Fruit fly (Drosophila melanogaster) whole organism, embryonic: ENCODE measurements around the gene RpL13.
A peak's percentile ranks its signal among the peaks of the same experiment; 100 is the strongest.

Source experiments
- Ada2b ChIP-seq: fragments of 200-800 bp; sonication (Bioruptor generic); IDR thresholded peaks from 2 replicates; pipeline ENCODE4 v1.3.6; 2022; ENCODE audit warnings: missing biosample characterization, missing genetic modification characterization
- Adf1 ChIP-seq: fragments of 200-800 bp; sonication (Bioruptor generic); IDR thresholded peaks from 2 replicates; pipeline ENCODE4 v1.3.6; 2022; ENCODE audit warnings: missing biosample characterization, missing genetic modification characterization
- Bdp1 ChIP-seq: fragments of 200-800 bp; sonication (Bioruptor generic); optimal IDR thresholded peaks from 3 replicates; lab custom pipeline; 2016; ENCODE audit warnings: missing biosample characterization, missing genetic modification characterization
- C15 ChIP-seq: fragments of 200-800 bp; sonication (Bioruptor generic); IDR thresholded peaks from 3 replicates; pipeline ENCODE4 v1.3.6; 2022; ENCODE audit warnings: missing biosample characterization, missing genetic modification characterization
- CG10267 ChIP-seq: fragments of 200-800 bp; sonication (Bioruptor generic); optimal IDR thresholded peaks from 2 replicates; lab custom pipeline; 2018; ENCODE audit warnings: missing biosample characterization, mild to moderate bottlenecking, missing genetic modification characterization, moderate library complexity
- CG10979 ChIP-seq: fragments of 200-800 bp; sonication (Bioruptor generic); optimal IDR thresholded peaks from 2 replicates; lab custom pipeline; 2018; ENCODE audit warnings: missing biosample characterization, mild to moderate bottlenecking, missing genetic modification characterization, moderate library complexity
- CG12236 ChIP-seq: fragments of 200-800 bp; sonication (Bioruptor generic); optimal IDR thresholded peaks from 2 replicates; lab custom pipeline; 2016; ENCODE audit warnings: missing biosample characterization, missing genetic modification characterization
- CG13287 ChIP-seq: fragments of 200-800 bp; sonication (Bioruptor generic); IDR thresholded peaks from 2 replicates; pipeline ENCODE4 v1.3.6; 2022; ENCODE audit warnings: missing biosample characterization, missing genetic modification characterization; ENCODE audit not compliant: partially characterized antibody
- CG14014 ChIP-seq: fragments of 200-800 bp; sonication (Bioruptor generic); IDR thresholded peaks from 2 replicates; pipeline ENCODE4 v1.3.6; 2022; ENCODE audit warnings: missing biosample characterization, missing genetic modification characterization
- CG14710 ChIP-seq: fragments of 200-800 bp; sonication (Bioruptor generic); optimal IDR thresholded peaks from 3 replicates; lab custom pipeline; 2019; ENCODE audit warnings: missing biosample characterization, mild to moderate bottlenecking, missing genetic modification characterization, moderate library complexity
- CG15011 ChIP-seq: fragments of 200-800 bp; sonication (Bioruptor generic); optimal IDR thresholded peaks from 3 replicates; lab custom pipeline; 2018; ENCODE audit warnings: missing biosample characterization, mild to moderate bottlenecking, missing genetic modification characterization
- CG1602 ChIP-seq: fragments of 200-800 bp; sonication (Bioruptor generic); optimal IDR thresholded peaks from 3 replicates; lab custom pipeline; 2016; ENCODE audit warnings: missing biosample characterization, missing genetic modification characterization
- CG17186 ChIP-seq: fragments of 200-800 bp; sonication (Bioruptor generic); optimal IDR thresholded peaks from 3 replicates; lab custom pipeline; 2017; ENCODE audit warnings: missing biosample characterization, missing genetic modification reagents, missing genetic modification characterization
- CG30431 ChIP-seq: fragments of 200-800 bp; sonication (Bioruptor generic); optimal IDR thresholded peaks from 2 replicates; lab custom pipeline; 2017; ENCODE audit warnings: missing biosample characterization, missing genetic modification characterization
- CG33213 ChIP-seq: fragments of 200-800 bp; sonication (Bioruptor generic); optimal IDR thresholded peaks from 3 replicates; lab custom pipeline; 2016; ENCODE audit warnings: missing biosample characterization, missing genetic modification characterization
- CG42726 ChIP-seq: fragments of 200-800 bp; sonication (Bioruptor generic); IDR thresholded peaks from 2 replicates; pipeline ENCODE4 v1.3.6; 2022; ENCODE audit warnings: missing biosample characterization, missing genetic modification characterization; ENCODE audit not compliant: partially characterized antibody
- CG4854 ChIP-seq: fragments of 200-800 bp; sonication (Bioruptor generic); optimal IDR thresholded peaks from 2 replicates; lab custom pipeline; 2016; ENCODE audit warnings: missing biosample characterization, missing genetic modification characterization, inconsistent platforms
- CG7839 ChIP-seq: fragments of 200-800 bp; sonication (Bioruptor generic); optimal IDR thresholded peaks from 3 replicates; lab custom pipeline; 2018; ENCODE audit warnings: missing biosample characterization, mild to moderate bottlenecking, missing genetic modification characterization, moderate library complexity
- CG9727 ChIP-seq: fragments of 200-800 bp; sonication (Bioruptor generic); optimal IDR thresholded peaks from 3 replicates; lab custom pipeline; 2017; ENCODE audit warnings: missing biosample characterization, mild to moderate bottlenecking, missing genetic modification characterization
- CTCF ChIP-seq: fragments of 200-800 bp; sonication (Bioruptor generic); optimal IDR thresholded peaks from 2 replicates; lab custom pipeline; 2017; ENCODE audit warnings: missing biosample characterization, mild to moderate bottlenecking, missing genetic modification characterization, moderate library complexity
- CkIIα-i1 ChIP-seq: fragments of 200-800 bp; sonication (Bioruptor generic); IDR thresholded peaks from 2 replicates; pipeline ENCODE4 v1.3.6; 2022; ENCODE audit warnings: missing biosample characterization, missing genetic modification characterization
- CrebB ChIP-seq: fragments of 200-800 bp; sonication (Bioruptor generic); optimal IDR thresholded peaks from 3 replicates; lab custom pipeline; 2018; ENCODE audit warnings: missing biosample characterization, mild to moderate bottlenecking, missing genetic modification characterization
- D19B ChIP-seq: fragments of 200-800 bp; sonication (Bioruptor generic); optimal IDR thresholded peaks from 2 replicates; lab custom pipeline; 2017; ENCODE audit warnings: missing biosample characterization, mild to moderate bottlenecking, missing genetic modification characterization
- Dek ChIP-seq: fragments of 200-800 bp; sonication (Bioruptor generic); optimal IDR thresholded peaks from 3 replicates; lab custom pipeline; 2019; ENCODE audit warnings: missing biosample characterization, mild to moderate bottlenecking, missing genetic modification characterization, moderate library complexity
- Dll ChIP-seq: fragments of 200-800 bp; sonication (Bioruptor generic); IDR thresholded peaks from 4 replicates; pipeline ENCODE4 v1.3.6; 2022; ENCODE audit warnings: missing biosample characterization, missing genetic modification characterization; ENCODE audit not compliant: partially characterized antibody
- Ets65A ChIP-seq: fragments of 200-800 bp; sonication (Bioruptor generic); peaks from one replicate; lab custom pipeline; 2016; ENCODE audit warnings: missing biosample characterization, missing genetic modification characterization
- HLHmδ ChIP-seq: fragments of 200-800 bp; sonication (Bioruptor generic); optimal IDR thresholded peaks from 2 replicates; lab custom pipeline; 2018; ENCODE audit warnings: missing biosample characterization, mild to moderate bottlenecking, missing genetic modification characterization, moderate library complexity
- Hmx ChIP-seq: fragments of 200-800 bp; sonication (Bioruptor generic); optimal IDR thresholded peaks from 2 replicates; lab custom pipeline; 2016; ENCODE audit warnings: missing biosample characterization, missing genetic modification characterization
- Lim3 ChIP-seq: fragments of 200-800 bp; sonication (Bioruptor generic); IDR thresholded peaks from 2 replicates; pipeline ENCODE4 v1.3.6; 2022; ENCODE audit warnings: missing biosample characterization, missing genetic modification characterization
- MBD-R2 ChIP-seq: fragments of 200-800 bp; sonication (Bioruptor generic); IDR thresholded peaks from 2 replicates; pipeline ENCODE4 v1.3.6; 2022; ENCODE audit warnings: missing biosample characterization, missing genetic modification characterization
- Med ChIP-seq: fragments of 200-800 bp; sonication (Bioruptor generic); peaks from one replicate; lab custom pipeline; 2016; ENCODE audit warnings: missing biosample characterization, missing genetic modification characterization, mild to moderate bottlenecking, inconsistent platforms, moderate library complexity
- NK7.1 ChIP-seq: fragments of 200-800 bp; sonication (Bioruptor generic); optimal IDR thresholded peaks from 3 replicates; lab custom pipeline; 2016; ENCODE audit warnings: missing biosample characterization, missing genetic modification characterization
- Optix ChIP-seq: fragments of 200-800 bp; sonication (Bioruptor generic); IDR thresholded peaks from 3 replicates; pipeline ENCODE4 v1.3.6; 2022; ENCODE audit warnings: missing biosample characterization, missing genetic modification characterization
- Rfx ChIP-seq: fragments of 200-800 bp; sonication (Bioruptor generic); IDR thresholded peaks from 2 replicates; pipeline ENCODE4 v1.3.6; 2022; ENCODE audit warnings: missing biosample characterization, missing genetic modification characterization
- Sox102F ChIP-seq: fragments of 200-800 bp; sonication (Bioruptor generic); optimal IDR thresholded peaks from 2 replicates; lab custom pipeline; 2018; ENCODE audit warnings: missing biosample characterization, mild to moderate bottlenecking, missing genetic modification characterization, moderate library complexity
- dysf ChIP-seq: fragments of 200-800 bp; sonication (Bioruptor generic); IDR thresholded peaks from 3 replicates; pipeline ENCODE4 v1.3.6; 2022; ENCODE audit warnings: missing biosample characterization, missing genetic modification characterization
- ems ChIP-seq: fragments of 200-800 bp; sonication (Bioruptor generic); optimal IDR thresholded peaks from 3 replicates; lab custom pipeline; 2016; ENCODE audit warnings: missing biosample characterization, missing genetic modification characterization
- eyg ChIP-seq: fragments of 200-800 bp; sonication (Bioruptor generic); optimal IDR thresholded peaks from 3 replicates; lab custom pipeline; 2016; ENCODE audit warnings: missing biosample characterization, missing genetic modification characterization
- ham ChIP-seq: fragments of 200-800 bp; sonication (Bioruptor generic); IDR thresholded peaks from 2 replicates; pipeline ENCODE4 v1.3.6; 2022; ENCODE audit warnings: missing biosample characterization, missing genetic modification characterization
- ind ChIP-seq: fragments of 200-800 bp; sonication (Bioruptor generic); optimal IDR thresholded peaks from 3 replicates; lab custom pipeline; 2016; ENCODE audit warnings: missing biosample characterization, missing genetic modification characterization
- insv ChIP-seq, 2 experiments: fragments of 200-800 bp; sonication (Bioruptor generic); optimal IDR thresholded peaks; 3 replicates each; lab custom pipeline; 2016 to 2018; ENCODE audit warnings: missing biosample characterization in 2 of 2, missing genetic modification characterization in 2 of 2
- kni ChIP-seq: fragments of 200-800 bp; sonication (Bioruptor generic); optimal IDR thresholded peaks from 3 replicates; lab custom pipeline; 2017; ENCODE audit warnings: mild to moderate bottlenecking, missing biosample characterization, missing genetic modification reagents, missing genetic modification characterization
- knrl ChIP-seq: fragments of 200-800 bp; sonication (Bioruptor generic); IDR thresholded peaks from 3 replicates; pipeline ENCODE4 v1.3.6; 2022; ENCODE audit warnings: missing biosample characterization, missing genetic modification characterization; ENCODE audit not compliant: partially characterized antibody
- lilli ChIP-seq: fragments of 200-800 bp; sonication (Bioruptor generic); optimal IDR thresholded peaks from 3 replicates; lab custom pipeline; 2016; ENCODE audit warnings: missing biosample characterization, missing genetic modification characterization
- mirr ChIP-seq: fragments of 200-800 bp; sonication (Bioruptor generic); optimal IDR thresholded peaks from 3 replicates; lab custom pipeline; 2018; ENCODE audit warnings: missing biosample characterization, mild to moderate bottlenecking, missing genetic modification characterization
- nerfin-2 ChIP-seq: fragments of 200-800 bp; sonication (Bioruptor generic); IDR thresholded peaks from 2 replicates; pipeline ENCODE4 v1.3.6; 2022; ENCODE audit warnings: missing biosample characterization, missing genetic modification characterization; ENCODE audit not compliant: partially characterized antibody
- nmo ChIP-seq: fragments of 200-800 bp; sonication (Bioruptor generic); optimal IDR thresholded peaks from 2 replicates; lab custom pipeline; 2018; ENCODE audit warnings: missing biosample characterization, mild to moderate bottlenecking, missing genetic modification characterization, moderate library complexity
- ro ChIP-seq: fragments of 200-800 bp; sonication (Bioruptor generic); IDR thresholded peaks from 2 replicates; pipeline ENCODE4 v1.3.6; 2022; ENCODE audit warnings: missing biosample characterization, missing genetic modification characterization
- scrt ChIP-seq: fragments of 200-800 bp; sonication (Bioruptor generic); optimal IDR thresholded peaks from 2 replicates; lab custom pipeline; 2018; ENCODE audit warnings: missing biosample characterization, mild to moderate bottlenecking, missing genetic modification characterization, moderate library complexity
- slbo ChIP-seq: fragments of 200-800 bp; sonication (Bioruptor generic); IDR thresholded peaks from 2 replicates; pipeline ENCODE4 v1.3.6; 2022; ENCODE audit warnings: missing biosample characterization, missing genetic modification characterization
- tio ChIP-seq: fragments of 200-800 bp; sonication (Bioruptor generic); optimal IDR thresholded peaks from 2 replicates; lab custom pipeline; 2017; ENCODE audit warnings: missing biosample characterization, missing genetic modification characterization, inconsistent platforms
- usp ChIP-seq: fragments of >200 bp; optimal IDR thresholded peaks from 2 replicates; lab custom pipeline; 2017; ENCODE audit warnings: missing biosample characterization, missing genetic modification characterization
- z ChIP-seq: fragments of 200-800 bp; sonication (Bioruptor generic); IDR thresholded peaks from 3 replicates; pipeline ENCODE4 v1.3.6; 2022; ENCODE audit warnings: missing biosample characterization, missing genetic modification characterization

The RpL13 gene

dm6 chr2L:9937908-9938307, 29.2 kb upstream of the RpL13 start, which contains the start of gene Arglu1 (continued):
- no peak for TF ChIP-seq CG12236 (GFP tag; lab: Kevin White, UChicago)
- peak; percentile 86 for TF ChIP-seq CG10267 (tag; lab: Kevin White, UChicago)
- TF ChIP-seq CG33213: peak; percentile 37
- TF ChIP-seq Rfx (GFP tag; lab: Robert Waterston, UW): peak; percentile 61
- TF ChIP-seq CG30431: no peak
- TF ChIP-seq CG14014 (GFP tag; lab: Robert Waterston, UW): no peak
- no peak for TF ChIP-seq Hmx
- no peak for TF ChIP-seq kni (GFP tag; lab: Kevin White, UChicago)
- peak; percentile 3 for TF ChIP-seq lilli (GFP tag; lab: Kevin White, UChicago)
- no peak for TF ChIP-seq ind
- peak; percentile 25 for TF ChIP-seq eyg (GFP tag; lab: Kevin White, UChicago)
- no peak for TF ChIP-seq mirr
- TF ChIP-seq Optix: no peak
- no peak for TF ChIP-seq ro (GFP tag; lab: Robert Waterston, UW)
- no peak for TF ChIP-seq CrebB (tag; lab: Kevin White, UChicago)
- no peak for TF ChIP-seq Lim3 (GFP tag; lab: Robert Waterston, UW)
- no peak for TF ChIP-seq ham (GFP tag; lab: Robert Waterston, UW)
- no peak for TF ChIP-seq Ets65A (GFP tag; lab: Kevin White, UChicago)
- no peak for TF ChIP-seq Bdp1 (GFP tag; lab: Kevin White, UChicago)
- TF ChIP-seq nerfin-2: no peak
- TF ChIP-seq CG7839 (tag; lab: Kevin White, UChicago): no peak
- TF ChIP-seq HLHmδ (GFP tag; lab: Kevin White, UChicago): no peak
- no peak for TF ChIP-seq CG4854 (GFP tag; lab: Kevin White, UChicago)
- TF ChIP-seq MBD-R2 (GFP tag; lab: Robert Waterston, UW): peak; percentile 88
- no peak for TF ChIP-seq scrt (GFP tag; lab: Kevin White, UChicago)
- no peak for TF ChIP-seq CG9727 (GFP tag; lab: Kevin White, UChicago)
- no peak for TF ChIP-seq D19B (GFP tag; lab: Kevin White, UChicago)
- no peak for TF ChIP-seq Dek (tag; lab: Kevin White, UChicago)
- no peak for TF ChIP-seq CG1602 (GFP tag; lab: Kevin White, UChicago)
- no peak for TF ChIP-seq nmo
- TF ChIP-seq CG13287: peak; percentile 36; the same call in 1 of the 2 replicates
- TF ChIP-seq knrl (GFP tag; lab: Robert Waterston, UW): no peak
- TF ChIP-seq CG42726 (GFP tag; lab: Robert Waterston, UW): no peak
- TF ChIP-seq CkIIα-i1 (GFP tag; lab: Robert Waterston, UW): no peak
- TF ChIP-seq CTCF (GFP tag; lab: Kevin White, UChicago): no peak
- no peak for TF ChIP-seq CG14710 (tag; lab: Kevin White, UChicago)
- TF ChIP-seq CG17186 (GFP tag; lab: Kevin White, UChicago): no peak
- TF ChIP-seq tio: no peak
- no peak for TF ChIP-seq dysf (GFP tag; lab: Robert Waterston, UW)
- peak; percentile 36; the same call in 1 of the 2 replicates for TF ChIP-seq slbo (GFP tag; lab: Robert Waterston, UW)
- TF ChIP-seq NK7.1 (GFP tag; lab: Kevin White, UChicago): no peak
- TF ChIP-seq usp (GFP tag; lab: Kevin White, UChicago): no peak
- TF ChIP-seq Ada2b (GFP tag; lab: Robert Waterston, UW): no peak
- TF ChIP-seq insv (GFP tag; optimal IDR thresholded peaks at IDR 0.05; lab: Kevin White, UChicago): no peak
- no peak for TF ChIP-seq z (GFP tag; lab: Robert Waterston, UW)
- no peak for TF ChIP-seq CG10979
- TF ChIP-seq ems (GFP tag; lab: Kevin White, UChicago): peak; percentile 28
- no peak for TF ChIP-seq Sox102F (GFP tag; lab: Kevin White, UChicago)
- no peak for TF ChIP-seq C15
- TF ChIP-seq CG15011 (GFP tag; lab: Kevin White, UChicago): no peak
- no peak for TF ChIP-seq Adf1
- 0 out of 4 replicates have a peak, but pooled peaks have one; percentile 31 for TF ChIP-seq Dll
- TF ChIP-seq Med (GFP tag; lab: Kevin White, UChicago): peak; percentile 88
